Worm (Caenorhabditis elegans) whole organism, midembryonic: Measurements from ENCODE around the gene F42A9.17.

ENCODE experiments used
- T22C8.4 ChIP-seq: fragments of 200-800 bp; sonication (Bioruptor generic); IDR thresholded peaks from 2 replicates; pipeline ENCODE4 v1.3.6; 2022; ENCODE audit warnings: missing genetic modification characterization, missing compliant biosample characterization
- cog-1 ChIP-seq: sonication (generic microtip); optimal IDR thresholded peaks from 2 replicates; lab custom pipeline; 2016; ENCODE audit warnings: missing genetic modification characterization, missing compliant biosample characterization

- no peak for TF ChIP-seq T22C8.4 (GFP tag; lab: Robert Waterston, UW)
- TF ChIP-seq cog-1 (tag; lab: Kevin White, UChicago), result no peak
Observed at ce11 chrIV:8587057-8587456, 24.7 kb downstream of the F42A9.17 start.
